Fruit fly (Drosophila melanogaster) whole organism, adult: ENCODE results near the gene CG4017.

Experiments
- CG11617 ChIP-seq: fragments of 200-800 bp; sonication (Bioruptor generic); optimal IDR thresholded peaks from 2 replicates; lab custom pipeline; 2017; ENCODE audit warnings: mild to moderate bottlenecking, missing biosample characterization, missing genetic modification reagents, missing genetic modification characterization
- CG12768 ChIP-seq: fragments of 200-800 bp; sonication (Bioruptor generic); optimal IDR thresholded peaks from 2 replicates; lab custom pipeline; 2017; ENCODE audit warnings: missing biosample characterization, missing genetic modification characterization, mild to moderate bottlenecking, moderate library complexity, missing genetic modification reagents
- CG14711 ChIP-seq: fragments of 200-800 bp; sonication (Bioruptor generic); optimal IDR thresholded peaks from 2 replicates; lab custom pipeline; 2018; ENCODE audit warnings: missing biosample characterization, mild to moderate bottlenecking, missing genetic modification characterization, moderate library complexity
- CG1620 ChIP-seq: fragments of 200-800 bp; sonication (Bioruptor generic); optimal IDR thresholded peaks from 2 replicates; lab custom pipeline; 2016; ENCODE audit warnings: missing biosample characterization, missing genetic modification characterization
- CG33017 ChIP-seq: fragments of 200-800 bp; sonication (Bioruptor generic); optimal IDR thresholded peaks from 2 replicates; lab custom pipeline; 2018; ENCODE audit warnings: missing biosample characterization, mild to moderate bottlenecking, missing genetic modification characterization, moderate library complexity
- CG5204 ChIP-seq: fragments of 200-800 bp; sonication (Bioruptor generic); optimal IDR thresholded peaks from 2 replicates; lab custom pipeline; 2016; ENCODE audit warnings: missing biosample characterization, missing genetic modification characterization
- CG7045 ChIP-seq: fragments of 200-800 bp; sonication (Bioruptor generic); optimal IDR thresholded peaks from 2 replicates; lab custom pipeline; 2017; ENCODE audit warnings: missing biosample characterization, mild to moderate bottlenecking, missing genetic modification characterization
- CG7101 ChIP-seq: fragments of 200-800 bp; sonication (Bioruptor generic); optimal IDR thresholded peaks from 2 replicates; lab custom pipeline; 2018; ENCODE audit warnings: missing biosample characterization, mild to moderate bottlenecking, missing genetic modification characterization, moderate library complexity
- Clk ChIP-seq: fragments of 200-800 bp; sonication (Bioruptor generic); optimal IDR thresholded peaks from 2 replicates; lab custom pipeline; 2017; ENCODE audit warnings: missing biosample characterization, missing genetic modification characterization
- Crg-1 ChIP-seq: fragments of 200-800 bp; sonication (Bioruptor generic); optimal IDR thresholded peaks from 2 replicates; lab custom pipeline; 2016; ENCODE audit warnings: missing biosample characterization, missing genetic modification characterization
- Hr96 ChIP-seq: fragments of 200-800 bp; sonication (Bioruptor generic); optimal IDR thresholded peaks from 2 replicates; lab custom pipeline; 2016; ENCODE audit warnings: missing biosample characterization, missing genetic modification characterization
- Mnt ChIP-seq: fragments of 200-800 bp; sonication (Bioruptor generic); optimal IDR thresholded peaks from 2 replicates; lab custom pipeline; 2016; ENCODE audit warnings: missing biosample characterization, mild to moderate bottlenecking, missing genetic modification characterization
- bab1 ChIP-seq: fragments of 200-800 bp; sonication (Bioruptor generic); optimal IDR thresholded peaks from 3 replicates; lab custom pipeline; 2019; ENCODE audit warnings: missing biosample characterization, mild to moderate bottlenecking, missing genetic modification characterization, moderate library complexity
- cic ChIP-seq: fragments of 200-800 bp; sonication (Bioruptor generic); optimal IDR thresholded peaks from 2 replicates; lab custom pipeline; 2017; ENCODE audit warnings: missing biosample characterization, mild to moderate bottlenecking, missing genetic modification characterization, moderate library complexity
- cnc ChIP-seq, 2 experiments: fragments of >200 bp; optimal IDR thresholded peaks; 2 replicates each; lab custom pipeline; 2017
- kay ChIP-seq: fragments of 200-800 bp; sonication (Bioruptor generic); peaks from one replicate; lab custom pipeline; 2016; ENCODE audit warnings: missing biosample characterization, missing genetic modification characterization, borderline replicate concordance
- ovo ChIP-seq: fragments of 200-800 bp; sonication (Bioruptor generic); optimal IDR thresholded peaks from 2 replicates; lab custom pipeline; 2016; ENCODE audit warnings: missing biosample characterization, missing genetic modification characterization
- pad ChIP-seq: fragments of 200-800 bp; sonication (Bioruptor generic); optimal IDR thresholded peaks from 3 replicates; lab custom pipeline; 2017; ENCODE audit warnings: missing biosample characterization, missing genetic modification characterization, mild to moderate bottlenecking, moderate library complexity, missing genetic modification reagents
- tj ChIP-seq: fragments of 200-800 bp; sonication (Bioruptor generic); optimal IDR thresholded peaks from 3 replicates; lab custom pipeline; 2017; ENCODE audit warnings: missing biosample characterization, mild to moderate bottlenecking, missing genetic modification characterization, moderate library complexity
- toe ChIP-seq: fragments of 200-800 bp; sonication (Bioruptor generic); optimal IDR thresholded peaks from 2 replicates; lab custom pipeline; 2016; ENCODE audit warnings: missing biosample characterization, missing genetic modification characterization

Gene CG4017

DNA sequence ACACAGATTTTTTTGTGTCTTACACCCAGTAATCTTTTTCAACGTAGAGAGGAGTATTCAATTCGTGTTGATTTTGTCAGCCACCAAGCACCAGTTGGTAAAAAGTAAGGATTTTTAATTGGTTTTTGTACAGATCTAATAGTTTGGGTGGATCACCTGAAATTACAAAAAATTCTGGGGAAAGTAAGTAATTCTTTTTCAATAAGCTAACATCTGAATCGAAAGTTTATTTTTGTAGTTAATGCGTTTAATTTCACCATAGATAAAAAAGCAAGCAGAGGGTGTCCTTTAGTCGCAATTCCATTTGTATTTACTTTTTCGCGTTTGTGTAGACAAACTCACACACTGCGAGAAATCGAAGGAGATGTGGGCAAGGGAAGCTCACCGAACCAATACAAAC is 12.0 kb upstream of the CG4017 start:
- TF ChIP-seq Hr96 (GFP tag; lab: Kevin White, UChicago) (peak; percentile 32), Mnt (GFP tag; lab: Kevin White, UChicago) (no peak), CG11617 (GFP tag; lab: Kevin White, UChicago) (no peak), CG12768 (peak; percentile 50), CG7045 (GFP tag; lab: Kevin White, UChicago) (peak; percentile 63), CG5204 (GFP tag; lab: Kevin White, UChicago) (peak; percentile 56), tj (GFP tag; lab: Kevin White, UChicago) (no peak), cic (no peak), bab1 (no peak)

DNA sequence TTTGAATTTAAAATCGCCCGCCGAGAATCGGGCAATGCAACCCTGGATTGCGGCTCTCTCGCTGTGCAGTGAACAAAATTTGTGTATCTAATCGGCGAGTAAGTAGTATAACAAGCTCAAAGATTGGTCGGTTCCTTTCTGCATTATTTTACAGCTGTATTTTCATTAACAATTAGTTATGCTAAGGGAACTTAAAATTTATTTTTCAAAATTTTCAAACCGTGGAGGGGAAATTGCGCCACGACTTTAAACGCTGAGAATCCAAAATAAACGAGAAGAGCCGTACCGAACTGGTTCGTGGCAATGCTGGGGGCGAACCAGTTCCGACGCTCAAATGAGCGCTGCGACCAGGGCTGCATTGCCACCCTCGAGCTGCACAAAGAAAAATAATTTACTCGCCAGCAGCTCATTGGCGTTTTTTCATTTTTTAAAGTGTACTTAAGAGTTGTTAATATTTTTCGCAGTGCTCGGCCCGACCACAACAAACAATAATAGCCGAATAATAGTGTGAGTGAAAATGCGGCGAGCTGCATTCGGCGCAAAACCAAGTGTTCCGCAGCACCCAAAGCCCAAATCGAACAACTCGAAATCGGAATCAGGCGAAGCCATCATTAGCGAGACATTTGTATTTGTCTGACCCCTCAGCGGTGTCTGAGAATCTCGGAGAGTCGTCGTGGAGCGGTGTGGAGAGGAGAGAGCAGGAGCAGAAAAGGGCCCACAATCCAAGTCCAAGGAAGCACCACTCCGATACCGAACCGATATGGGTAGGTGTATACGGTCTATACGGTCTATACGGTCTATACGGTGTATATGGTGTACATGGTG is 8.7 kb upstream of the CG4017 start, which contains the start of gene zf30C:
zf30C (plus strand) TSS at position 353 of the 825 bp plus-strand sequence.
- TF ChIP-seq cic (peak; percentile 36), Clk (peak; percentile 91), CG7045 (GFP tag; lab: Kevin White, UChicago) (peak; percentile 78), Crg-1 (GFP tag; lab: Kevin White, UChicago) (peak; percentile 83), ovo (GFP tag; lab: Kevin White, UChicago) (peak; percentile 81), CG1620 (peak; percentile 92), CG33017 (peak; percentile 60), CG7101 (tag; lab: Kevin White, UChicago) (peak; percentile 82), CG12768 (peak; percentile 85), tj (GFP tag; lab: Kevin White, UChicago) (peak; percentile 63), pad (GFP tag; lab: Kevin White, UChicago) (peak; percentile 97), toe (GFP tag; lab: Kevin White, UChicago) (peak; percentile 94), Hr96 (GFP tag; lab: Kevin White, UChicago) (peak; percentile 93), kay (GFP tag; lab: Kevin White, UChicago) (no peak), CG14711 (tag; lab: Kevin White, UChicago) (peak; percentile 76), cnc (optimal IDR thresholded peaks at IDR 0.05; lab: Kevin White, UChicago) (no peak), bab1 (peak; percentile 59), Mnt (GFP tag; lab: Kevin White, UChicago) (peak; percentile 88), CG11617 (GFP tag; lab: Kevin White, UChicago) (peak; percentile 78), CG5204 (GFP tag; lab: Kevin White, UChicago) (peak; percentile 92)

DNA sequence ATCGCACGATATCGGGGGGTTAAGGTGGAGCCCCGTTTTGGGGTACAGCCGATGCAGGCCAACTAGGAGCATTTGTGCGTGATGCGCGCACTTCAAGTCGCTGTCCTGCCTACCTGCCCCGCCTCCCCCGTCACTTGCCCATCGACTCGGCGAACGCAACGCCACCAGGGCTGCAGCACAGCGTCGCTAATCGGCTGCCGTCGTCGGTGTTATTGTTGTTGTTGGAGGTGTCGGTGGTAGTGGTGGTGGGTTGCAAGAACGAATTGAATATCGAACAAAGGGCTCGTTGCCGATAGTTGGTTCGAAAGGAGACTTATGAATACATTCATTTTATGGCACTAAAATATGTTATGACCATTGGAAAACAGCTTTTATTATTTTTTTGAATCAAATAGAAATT is 8.0 kb upstream of the CG4017 start:
- TF ChIP-seq tj (GFP tag; lab: Kevin White, UChicago) (no peak), pad (GFP tag; lab: Kevin White, UChicago) (no peak), toe (GFP tag; lab: Kevin White, UChicago) (peak; percentile 73), Crg-1 (GFP tag; lab: Kevin White, UChicago) (no peak), CG1620 (no peak), CG7101 (tag; lab: Kevin White, UChicago) (peak; percentile 55), CG5204 (GFP tag; lab: Kevin White, UChicago) (peak; percentile 56), ovo (GFP tag; lab: Kevin White, UChicago) (peak; percentile 8), CG12768 (no peak), CG7045 (GFP tag; lab: Kevin White, UChicago) (peak; percentile 21), Hr96 (GFP tag; lab: Kevin White, UChicago) (peak; percentile 73), kay (GFP tag; lab: Kevin White, UChicago) (no peak), Clk (peak; percentile 41), CG14711 (tag; lab: Kevin White, UChicago) (peak; percentile 37), bab1 (peak; percentile 46), cnc (optimal IDR thresholded peaks at IDR 0.05; lab: Kevin White, UChicago) (no peak), CG33017 (peak; percentile 55), CG11617 (GFP tag; lab: Kevin White, UChicago) (peak; percentile 18), Mnt (GFP tag; lab: Kevin White, UChicago) (peak; percentile 46), cic (no peak)

DNA sequence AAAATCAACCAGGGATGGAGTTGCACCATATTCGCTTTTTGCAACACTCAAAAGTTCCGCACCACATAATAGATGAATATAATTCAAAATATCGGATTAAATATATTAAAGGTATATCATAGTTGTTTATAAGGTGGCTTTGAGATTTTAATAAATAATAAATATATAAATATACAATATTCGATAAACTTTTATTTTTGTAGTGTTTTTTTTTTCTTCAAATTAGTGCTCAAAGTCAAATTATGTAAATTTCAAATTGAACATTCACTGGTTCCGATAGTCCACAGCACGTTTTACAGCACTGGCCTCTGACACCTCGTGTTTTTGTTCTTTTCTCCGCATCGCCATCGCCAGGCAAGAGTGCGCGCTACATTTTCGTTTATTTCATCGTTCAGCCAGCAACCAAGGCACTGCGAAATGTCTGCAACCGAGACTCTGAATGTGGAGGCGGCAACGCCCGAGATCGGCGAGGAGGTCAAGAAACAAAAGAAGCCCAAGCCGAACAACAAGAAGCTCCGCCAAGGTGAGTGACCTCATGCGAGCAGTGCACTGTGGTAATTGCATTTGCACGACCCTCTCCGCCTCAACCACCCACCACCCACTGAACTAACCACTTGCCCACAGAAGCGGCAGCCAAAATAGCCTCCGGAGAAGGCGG is 3.5 kb upstream of the CG4017 start, which contains the start of the genes Taf11 and und:
Taf11 (minus strand) TSS at position 51 of the 658 bp plus-strand sequence.
und (plus strand) TSS at position 158 of the 658 bp plus-strand sequence.
- TF ChIP-seq tj (GFP tag; lab: Kevin White, UChicago): no peak
- TF ChIP-seq CG7101 (tag; lab: Kevin White, UChicago): peak; percentile 42
- no peak for TF ChIP-seq cnc (optimal IDR thresholded peaks at IDR 0.05; lab: Kevin White, UChicago)
- peak; percentile 78 for TF ChIP-seq Crg-1 (GFP tag; lab: Kevin White, UChicago)
- peak; percentile 44 for TF ChIP-seq CG1620
- peak; percentile 30 for TF ChIP-seq cic
- TF ChIP-seq kay (GFP tag; lab: Kevin White, UChicago): no peak
- peak; percentile 51 for TF ChIP-seq CG14711 (tag; lab: Kevin White, UChicago)
- TF ChIP-seq pad (GFP tag; lab: Kevin White, UChicago): peak; percentile 74
- peak; percentile 78 for TF ChIP-seq CG7045 (GFP tag; lab: Kevin White, UChicago)
- peak; percentile 0 for TF ChIP-seq Clk
- TF ChIP-seq CG33017: peak; percentile 13
- TF ChIP-seq ovo (GFP tag; lab: Kevin White, UChicago): peak; percentile 27
- TF ChIP-seq toe (GFP tag; lab: Kevin White, UChicago): peak; percentile 54
- peak; percentile 53 for TF ChIP-seq CG11617 (GFP tag; lab: Kevin White, UChicago)
- TF ChIP-seq CG5204 (GFP tag; lab: Kevin White, UChicago): no peak
- TF ChIP-seq CG12768: peak; percentile 71
- peak; percentile 17 for TF ChIP-seq bab1
- peak; percentile 80 for TF ChIP-seq Mnt (GFP tag; lab: Kevin White, UChicago)
- TF ChIP-seq Hr96 (GFP tag; lab: Kevin White, UChicago): peak; percentile 39
